Fruit fly (Drosophila melanogaster) whole organism, embryonic: ENCODE data around the gene CG14431.
A peak's percentile ranks its signal among the peaks of the same experiment; 100 is the strongest.

Source experiments
- Abd-B ChIP-seq: fragments of 200-800 bp; sonication (Bioruptor generic); optimal IDR thresholded peaks from 2 replicates; lab custom pipeline; 2018; ENCODE audit warnings: missing biosample characterization, mild to moderate bottlenecking, missing genetic modification characterization, moderate library complexity
- Bgb ChIP-seq: fragments of 200-800 bp; sonication (Bioruptor generic); IDR thresholded peaks from 2 replicates; pipeline ENCODE4 v1.3.6; 2022; ENCODE audit warnings: missing biosample characterization, missing genetic modification characterization; ENCODE audit not compliant: partially characterized antibody
- Blimp-1 ChIP-seq: fragments of 200-800 bp; sonication (Bioruptor generic); optimal IDR thresholded peaks from 3 replicates; lab custom pipeline; 2018; ENCODE audit warnings: missing biosample characterization, missing genetic modification characterization, mild to moderate bottlenecking, moderate library complexity, missing genetic modification reagents
- Bteb2 ChIP-seq: fragments of 200-800 bp; sonication (Bioruptor generic); optimal IDR thresholded peaks from 2 replicates; lab custom pipeline; 2016; ENCODE audit warnings: missing biosample characterization, missing genetic modification characterization
- CG10209 ChIP-seq: fragments of 200-800 bp; sonication (Bioruptor generic); optimal IDR thresholded peaks from 3 replicates; lab custom pipeline; 2017; ENCODE audit warnings: missing biosample characterization, mild to moderate bottlenecking, missing genetic modification characterization, missing genetic modification reagents
- CG11247 ChIP-seq: fragments of 200-800 bp; sonication (Bioruptor generic); IDR thresholded peaks from 2 replicates; pipeline ENCODE4 v1.3.6; 2022; ENCODE audit warnings: missing biosample characterization, missing genetic modification characterization
- CG11504 ChIP-seq: fragments of 200-800 bp; sonication (Bioruptor generic); optimal IDR thresholded peaks from 3 replicates; lab custom pipeline; 2019; ENCODE audit warnings: missing biosample characterization, mild to moderate bottlenecking, missing genetic modification characterization, moderate library complexity
- CG11695 ChIP-seq: fragments of 200-800 bp; sonication (Bioruptor generic); IDR thresholded peaks from 3 replicates; pipeline ENCODE4 v1.3.6; 2022; ENCODE audit warnings: missing biosample characterization, missing genetic modification characterization
- CG12155 ChIP-seq: fragments of 200-800 bp; sonication (Bioruptor generic); optimal IDR thresholded peaks from 3 replicates; lab custom pipeline; 2016; ENCODE audit warnings: missing biosample characterization, missing genetic modification characterization
- CG13775 ChIP-seq: fragments of 200-800 bp; sonication (Bioruptor generic); optimal IDR thresholded peaks from 3 replicates; lab custom pipeline; 2017; ENCODE audit warnings: missing biosample characterization, mild to moderate bottlenecking, missing genetic modification characterization
- CG14667 ChIP-seq: fragments of 200-800 bp; sonication (Bioruptor generic); IDR thresholded peaks from 2 replicates; pipeline ENCODE4 v1.3.6; 2022; ENCODE audit warnings: missing biosample characterization, missing genetic modification characterization
- CG14965 ChIP-seq: fragments of 200-800 bp; sonication (Bioruptor generic); optimal IDR thresholded peaks from 2 replicates; lab custom pipeline; 2016; ENCODE audit warnings: missing biosample characterization, missing genetic modification characterization, borderline replicate concordance
- CG15479 ChIP-seq: fragments of 200-800 bp; sonication (Bioruptor generic); optimal IDR thresholded peaks from 3 replicates; lab custom pipeline; 2019; ENCODE audit warnings: missing biosample characterization, mild to moderate bottlenecking, missing genetic modification characterization, moderate library complexity
- CG17328 ChIP-seq: fragments of 200-800 bp; sonication (Bioruptor generic); IDR thresholded peaks from 2 replicates; pipeline ENCODE4 v1.3.6; 2022; ENCODE audit warnings: missing biosample characterization, missing genetic modification characterization
- CG2199 ChIP-seq: fragments of 200-800 bp; sonication (Bioruptor generic); IDR thresholded peaks from 3 replicates; pipeline ENCODE4 v1.3.6; 2022; ENCODE audit warnings: missing biosample characterization, missing genetic modification characterization
- CG30403 ChIP-seq: fragments of 200-800 bp; sonication (Bioruptor generic); optimal IDR thresholded peaks from 3 replicates; lab custom pipeline; 2016; ENCODE audit warnings: missing biosample characterization, missing genetic modification characterization
- CG3281 ChIP-seq: fragments of 200-800 bp; sonication (Bioruptor generic); optimal IDR thresholded peaks from 3 replicates; lab custom pipeline; 2017; ENCODE audit warnings: missing biosample characterization, mild to moderate bottlenecking, missing genetic modification characterization
- CG3838 ChIP-seq: fragments of 200-800 bp; sonication (Bioruptor generic); optimal IDR thresholded peaks from 3 replicates; lab custom pipeline; 2016; ENCODE audit warnings: missing biosample characterization, missing genetic modification characterization
- CG6654 ChIP-seq: fragments of 200-800 bp; sonication (Bioruptor generic); optimal IDR thresholded peaks from 2 replicates; lab custom pipeline; 2017; ENCODE audit warnings: missing biosample characterization, mild to moderate bottlenecking, missing genetic modification characterization
- CG7963 ChIP-seq: fragments of 200-800 bp; sonication (Bioruptor generic); IDR thresholded peaks from 3 replicates; pipeline ENCODE4 v1.3.6; 2022; ENCODE audit warnings: missing biosample characterization, missing genetic modification characterization; ENCODE audit not compliant: partially characterized antibody
- CTCF ChIP-seq: fragments of 200-800 bp; sonication (Bioruptor generic); optimal IDR thresholded peaks from 2 replicates; lab custom pipeline; 2017; ENCODE audit warnings: missing biosample characterization, mild to moderate bottlenecking, missing genetic modification characterization, moderate library complexity
- Dbx ChIP-seq: fragments of 200-800 bp; sonication (Bioruptor generic); IDR thresholded peaks from 3 replicates; pipeline ENCODE4 v1.3.6; 2022; ENCODE audit warnings: missing biosample characterization, missing genetic modification characterization
- HLHmδ ChIP-seq: fragments of 200-800 bp; sonication (Bioruptor generic); optimal IDR thresholded peaks from 2 replicates; lab custom pipeline; 2018; ENCODE audit warnings: missing biosample characterization, mild to moderate bottlenecking, missing genetic modification characterization, moderate library complexity
- Hey ChIP-seq: fragments of 200-800 bp; sonication (Bioruptor generic); optimal IDR thresholded peaks from 3 replicates; lab custom pipeline; 2018; ENCODE audit warnings: missing biosample characterization, mild to moderate bottlenecking, missing genetic modification characterization
- MTF-1 ChIP-seq: fragments of 200-800 bp; sonication (Bioruptor generic); optimal IDR thresholded peaks from 2 replicates; lab custom pipeline; 2018; ENCODE audit warnings: missing biosample characterization, mild to moderate bottlenecking, missing genetic modification characterization, borderline replicate concordance
- Med ChIP-seq: fragments of 200-800 bp; sonication (Bioruptor generic); peaks from one replicate; lab custom pipeline; 2016; ENCODE audit warnings: missing biosample characterization, missing genetic modification characterization, mild to moderate bottlenecking, inconsistent platforms, moderate library complexity
- Nf-YC ChIP-seq: fragments of 200-800 bp; optimal IDR thresholded peaks from 3 replicates; lab custom pipeline; 2019; ENCODE audit warnings: missing biosample characterization, mild to moderate bottlenecking, missing genetic modification characterization, moderate library complexity
- Rx ChIP-seq: fragments of 200-800 bp; sonication (Bioruptor generic); IDR thresholded peaks from 2 replicates; pipeline ENCODE4 v1.3.6; 2022; ENCODE audit warnings: missing biosample characterization, missing genetic modification characterization
- Sox102F ChIP-seq: fragments of 200-800 bp; sonication (Bioruptor generic); optimal IDR thresholded peaks from 2 replicates; lab custom pipeline; 2018; ENCODE audit warnings: missing biosample characterization, mild to moderate bottlenecking, missing genetic modification characterization, moderate library complexity
- Spps ChIP-seq: fragments of 200-800 bp; sonication (Bioruptor generic); optimal IDR thresholded peaks from 2 replicates; lab custom pipeline; 2018; ENCODE audit warnings: missing biosample characterization, mild to moderate bottlenecking, missing genetic modification characterization
- amos ChIP-seq: fragments of 200-800 bp; sonication (Bioruptor generic); IDR thresholded peaks from 2 replicates; pipeline ENCODE4 v1.3.6; 2022; ENCODE audit warnings: missing biosample characterization, missing genetic modification characterization; ENCODE audit not compliant: partially characterized antibody
- ash1 ChIP-seq: fragments of 200-800 bp; sonication (Bioruptor generic); optimal IDR thresholded peaks from 2 replicates; lab custom pipeline; 2018; ENCODE audit warnings: missing biosample characterization, mild to moderate bottlenecking, missing genetic modification characterization
- az2 ChIP-seq: fragments of 200-800 bp; sonication (Bioruptor generic); optimal IDR thresholded peaks from 3 replicates; lab custom pipeline; 2016; ENCODE audit warnings: missing biosample characterization, missing genetic modification characterization
- bowl ChIP-seq: fragments of 200-800 bp; sonication (Bioruptor generic); IDR thresholded peaks from 2 replicates; pipeline ENCODE4 v1.3.6; 2022; ENCODE audit warnings: missing biosample characterization, missing genetic modification characterization
- cg ChIP-seq: fragments of 200-800 bp; sonication (Bioruptor generic); optimal IDR thresholded peaks from 3 replicates; lab custom pipeline; 2019; ENCODE audit warnings: missing biosample characterization, mild to moderate bottlenecking, missing genetic modification characterization, moderate library complexity
- ci ChIP-seq: fragments of 200-800 bp; sonication (Bioruptor generic); IDR thresholded peaks from 3 replicates; pipeline ENCODE4 v1.3.6; 2022; ENCODE audit warnings: missing biosample characterization, missing genetic modification characterization
- corto ChIP-seq: fragments of 200-800 bp; sonication (Bioruptor generic); optimal IDR thresholded peaks from 2 replicates; lab custom pipeline; 2016; ENCODE audit warnings: missing biosample characterization, mild to moderate bottlenecking, missing genetic modification characterization, moderate library complexity
- dmrt99B ChIP-seq: fragments of 200-800 bp; sonication (Bioruptor generic); optimal IDR thresholded peaks from 2 replicates; lab custom pipeline; 2018; ENCODE audit warnings: missing biosample characterization, mild to moderate bottlenecking, missing genetic modification characterization, moderate library complexity
- her ChIP-seq: fragments of 200-800 bp; sonication (Bioruptor generic); optimal IDR thresholded peaks from 2 replicates; lab custom pipeline; 2016; ENCODE audit warnings: missing biosample characterization, missing genetic modification characterization
- jing ChIP-seq: fragments of 200-800 bp; sonication (Bioruptor generic); optimal IDR thresholded peaks from 2 replicates; lab custom pipeline; 2018; ENCODE audit warnings: missing biosample characterization, mild to moderate bottlenecking, missing genetic modification characterization
- kni ChIP-seq: fragments of 200-800 bp; sonication (Bioruptor generic); optimal IDR thresholded peaks from 3 replicates; lab custom pipeline; 2017; ENCODE audit warnings: mild to moderate bottlenecking, missing biosample characterization, missing genetic modification reagents, missing genetic modification characterization
- sim ChIP-seq: fragments of 200-800 bp; sonication (Bioruptor generic); IDR thresholded peaks from 2 replicates; pipeline ENCODE4 v1.3.6; 2022; ENCODE audit warnings: missing biosample characterization, missing genetic modification characterization
- sisA ChIP-seq: fragments of 200-800 bp; sonication (Bioruptor generic); IDR thresholded peaks from 2 replicates; pipeline ENCODE4 v1.3.6; 2022; ENCODE audit warnings: missing biosample characterization, missing genetic modification characterization
- sob ChIP-seq: fragments of 200-800 bp; sonication (Bioruptor generic); IDR thresholded peaks from 2 replicates; pipeline ENCODE4 v1.3.6; 2022; ENCODE audit warnings: missing biosample characterization, missing genetic modification characterization
- sqz ChIP-seq: fragments of 200-800 bp; sonication (Bioruptor generic); optimal IDR thresholded peaks from 3 replicates; lab custom pipeline; 2018; ENCODE audit warnings: missing biosample characterization, mild to moderate bottlenecking, missing genetic modification characterization
- trh ChIP-seq: fragments of 200-800 bp; sonication (Bioruptor generic); optimal IDR thresholded peaks from 2 replicates; lab custom pipeline; 2016; ENCODE audit warnings: missing biosample characterization, missing genetic modification characterization
- unpg ChIP-seq: fragments of 200-800 bp; sonication (Bioruptor generic); optimal IDR thresholded peaks from 3 replicates; lab custom pipeline; 2018; ENCODE audit warnings: missing biosample characterization, mild to moderate bottlenecking, missing genetic modification characterization, moderate library complexity
- usp ChIP-seq: fragments of >200 bp; optimal IDR thresholded peaks from 2 replicates; lab custom pipeline; 2017; ENCODE audit warnings: missing biosample characterization, missing genetic modification characterization
- zen ChIP-seq: fragments of 200-800 bp; sonication (Bioruptor generic); optimal IDR thresholded peaks from 3 replicates; lab custom pipeline; 2018; ENCODE audit warnings: missing biosample characterization, mild to moderate bottlenecking, missing genetic modification characterization, moderate library complexity

Gene CG14431

dm6 chrX:7008102-7009087, 100.3 kb downstream of the CG14431 start (continued):
- TF ChIP-seq CTCF (GFP tag; lab: Kevin White, UChicago) (no peak), CG10209 (GFP tag; lab: Kevin White, UChicago) (no peak), Spps (tag; lab: Kevin White, UChicago) (no peak), Bgb (GFP tag; lab: Robert Waterston, UW) (no peak), CG14965 (GFP tag; lab: Kevin White, UChicago) (no peak), Sox102F (peak; percentile 7), Med (GFP tag; lab: Kevin White, UChicago) (peak; percentile 25), jing (no peak), sisA (GFP tag; lab: Robert Waterston, UW) (0 out of 2 replicates have a peak, but pooled peaks have one; percentile 10), bowl (GFP tag; lab: Robert Waterston, UW) (no peak), dmrt99B (peak; percentile 33), CG7963 (no peak), CG3281 (GFP tag; lab: Kevin White, UChicago) (no peak), ash1 (no peak), CG12155 (GFP tag; lab: Kevin White, UChicago) (no peak), sim (no peak), CG15479 (GFP tag; lab: Kevin White, UChicago) (no peak), Nf-YC (no peak), CG3838 (GFP tag; lab: Kevin White, UChicago) (no peak), CG2199 (no peak), Abd-B (GFP tag; lab: Kevin White, UChicago) (no peak), CG11247 (GFP tag; lab: Robert Waterston, UW) (peak; percentile 34; the same call in 1 of the 2 replicates), CG30403 (GFP tag; lab: Kevin White, UChicago) (no peak), corto (no peak), Dbx (no peak), MTF-1 (no peak), HLHmδ (GFP tag; lab: Kevin White, UChicago) (no peak), usp (GFP tag; lab: Kevin White, UChicago) (no peak), amos (no peak), zen (tag; lab: Kevin White, UChicago) (no peak), CG11695 (GFP tag; lab: Robert Waterston, UW) (0 out of 3 replicates have a peak, but pooled peaks have one; percentile 37), CG13775 (GFP tag; lab: Kevin White, UChicago) (no peak), ci (GFP tag; lab: Robert Waterston, UW) (0 out of 3 replicates have a peak, but pooled peaks have one; percentile 19), unpg (no peak), sqz (GFP tag; lab: Kevin White, UChicago) (peak; percentile 13), trh (no peak), her (no peak), CG14667 (GFP tag; lab: Robert Waterston, UW) (no peak), Rx (GFP tag; lab: Robert Waterston, UW) (no peak), Hey (tag; lab: Kevin White, UChicago) (no peak), cg (peak; percentile 25), CG6654 (no peak), Blimp-1 (GFP tag; lab: Kevin White, UChicago) (peak; percentile 34), CG17328 (no peak), CG11504 (tag; lab: Kevin White, UChicago) (peak; percentile 43), Bteb2 (GFP tag; lab: Kevin White, UChicago) (no peak), sob (no peak), kni (peak; percentile 26), az2 (GFP tag; lab: Kevin White, UChicago) (no peak)
